Worm (Caenorhabditis elegans) whole organism, L2 larva: Measurements from ENCODE around the gene C05D10.4.

Source experiments
- C34F6.9 ChIP-seq: fragments of 150-350 bp; optimal IDR thresholded peaks from 2 replicates; lab custom pipeline; 2014; ENCODE audit warnings: missing biosample characterization, missing genetic modification characterization
- F13H6.1 ChIP-seq: sonication (generic microtip); optimal IDR thresholded peaks from 2 replicates; lab custom pipeline; 2016; ENCODE audit warnings: missing genetic modification characterization, missing compliant biosample characterization
- R02D3.7 ChIP-seq: fragments of 150-350 bp; optimal IDR thresholded peaks from 2 replicates; lab custom pipeline; 2014; ENCODE audit warnings: missing biosample characterization, missing genetic modification characterization
- Y55F3AM.14 ChIP-seq: fragments of 200-800 bp; sonication (Bioruptor generic); optimal IDR thresholded peaks from 2 replicates; lab custom pipeline; 2018; ENCODE audit warnings: mild to moderate bottlenecking, missing genetic modification characterization, missing compliant biosample characterization
- ZK546.5 ChIP-seq: sonication (generic microtip); optimal IDR thresholded peaks from 2 replicates; lab custom pipeline; 2017; ENCODE audit warnings: missing biosample characterization, missing genetic modification characterization
- aly-2 ChIP-seq: fragments of 150-350 bp; optimal IDR thresholded peaks from 2 replicates; lab custom pipeline; 2014; ENCODE audit warnings: missing biosample characterization, missing genetic modification characterization
- ama-1 ChIP-seq: fragments of 150-350 bp; optimal IDR thresholded peaks from 2 replicates; lab custom pipeline; 2018; ENCODE audit warnings: inconsistent platforms
- blmp-1 ChIP-seq: sonication (generic microtip); optimal IDR thresholded peaks from 2 replicates; lab custom pipeline; 2017; ENCODE audit warnings: missing genetic modification characterization, mild to moderate bottlenecking, missing compliant biosample characterization, antibody characterized with exemption, moderate library complexity; ENCODE audit not compliant: insufficient read depth
- ceh-16 ChIP-seq: fragments of 150-350 bp; optimal IDR thresholded peaks from 2 replicates; lab custom pipeline; 2014; ENCODE audit warnings: missing biosample characterization, missing genetic modification characterization
- ceh-82 ChIP-seq: fragments of 150-350 bp; optimal IDR thresholded peaks from 2 replicates; lab custom pipeline; 2014; ENCODE audit warnings: missing biosample characterization, missing genetic modification characterization
- crh-2 ChIP-seq: sonication (generic microtip); optimal IDR thresholded peaks from 2 replicates; lab custom pipeline; 2017; ENCODE audit warnings: missing biosample characterization, missing genetic modification characterization
- dmd-4 ChIP-seq: sonication (generic microtip); optimal IDR thresholded peaks from 2 replicates; lab custom pipeline; 2017; ENCODE audit warnings: missing biosample characterization, missing genetic modification characterization
- egl-27 ChIP-seq: sonication (generic microtip); optimal IDR thresholded peaks from 3 replicates; lab custom pipeline; 2017; ENCODE audit warnings: missing biosample characterization, missing genetic modification reagents, missing genetic modification characterization
- elt-1 ChIP-seq: fragments of 150-350 bp; optimal IDR thresholded peaks from 2 replicates; lab custom pipeline; 2014; ENCODE audit warnings: missing biosample characterization, missing genetic modification characterization
- elt-3 ChIP-seq: sonication (generic microtip); optimal IDR thresholded peaks from 2 replicates; lab custom pipeline; 2017; ENCODE audit warnings: missing biosample characterization, missing genetic modification characterization
- fos-1 ChIP-seq: fragments of 150-350 bp; optimal IDR thresholded peaks from 2 replicates; lab custom pipeline; 2014; ENCODE audit warnings: missing biosample characterization, missing genetic modification characterization
- gmeb-1 ChIP-seq: fragments of 150-350 bp; optimal IDR thresholded peaks from 2 replicates; lab custom pipeline; 2014; ENCODE audit warnings: missing biosample characterization, missing genetic modification characterization
- lin-11 ChIP-seq: fragments of 150-350 bp; sonication (generic microtip); optimal IDR thresholded peaks from 2 replicates; lab custom pipeline; 2014; ENCODE audit warnings: missing biosample characterization, missing genetic modification characterization, inconsistent platforms, mixed read lengths
- lin-13 ChIP-seq: fragments of 150-350 bp; optimal IDR thresholded peaks from 2 replicates; lab custom pipeline; 2014; ENCODE audit warnings: missing biosample characterization, missing genetic modification reagents, missing genetic modification characterization
- lsy-2 ChIP-seq, 2 experiments: fragments of 150-350 bp in 1 of 2; sonication (generic microtip) in 1 of 2; optimal IDR thresholded peaks; 2 replicates each; lab custom pipeline; 2014 to 2017; ENCODE audit warnings: missing biosample characterization in 2 of 2, missing genetic modification characterization in 2 of 2
- mab-5 ChIP-seq: fragments of 150-350 bp; optimal IDR thresholded peaks from 2 replicates; lab custom pipeline; 2014; ENCODE audit warnings: missing biosample characterization, missing genetic modification characterization
- mbf-1 ChIP-seq: sonication (generic microtip); optimal IDR thresholded peaks from 2 replicates; lab custom pipeline; 2017; ENCODE audit warnings: missing biosample characterization, missing genetic modification characterization
- mdl-1 ChIP-seq, 2 experiments: fragments of 150-350 bp in 1 of 2; sonication (generic microtip) in 1 of 2; optimal IDR thresholded peaks; 2 replicates each; lab custom pipeline; 2017; ENCODE audit warnings: missing biosample characterization in 2 of 2, missing genetic modification characterization in 2 of 2
- nhr-10 ChIP-seq: sonication (generic microtip); optimal IDR thresholded peaks from 2 replicates; lab custom pipeline; 2017; ENCODE audit warnings: missing biosample characterization, missing genetic modification characterization
- nhr-11 ChIP-seq: fragments of 150-350 bp; optimal IDR thresholded peaks from 2 replicates; lab custom pipeline; 2014; ENCODE audit warnings: missing biosample characterization, missing genetic modification characterization
- nhr-12 ChIP-seq: fragments of 150-350 bp; optimal IDR thresholded peaks from 2 replicates; lab custom pipeline; 2014; ENCODE audit warnings: missing biosample characterization, missing genetic modification characterization
- nhr-129 ChIP-seq: fragments of 150-350 bp; optimal IDR thresholded peaks from 2 replicates; lab custom pipeline; 2014; ENCODE audit warnings: missing biosample characterization, missing genetic modification characterization
- nhr-21 ChIP-seq: fragments of 150-350 bp; optimal IDR thresholded peaks from 2 replicates; lab custom pipeline; 2014; ENCODE audit warnings: missing biosample characterization, missing genetic modification characterization
- nhr-23 ChIP-seq: fragments of 150-350 bp; optimal IDR thresholded peaks from 2 replicates; lab custom pipeline; 2014; ENCODE audit warnings: missing biosample characterization, missing genetic modification reagents, missing genetic modification characterization
- nhr-237 ChIP-seq: fragments of 150-350 bp; optimal IDR thresholded peaks from 2 replicates; lab custom pipeline; 2014; ENCODE audit warnings: missing biosample characterization, missing genetic modification characterization
- nhr-25 ChIP-seq: fragments of 150-350 bp; sonication (generic microtip); optimal IDR thresholded peaks from 3 replicates; lab custom pipeline; 2014; ENCODE audit warnings: missing biosample characterization, missing genetic modification characterization
- nhr-6 ChIP-seq: fragments of 150-350 bp; optimal IDR thresholded peaks from 2 replicates; lab custom pipeline; 2014; ENCODE audit warnings: missing biosample characterization, missing genetic modification characterization
- nhr-77 ChIP-seq: fragments of 150-350 bp; optimal IDR thresholded peaks from 2 replicates; lab custom pipeline; 2014; ENCODE audit warnings: missing biosample characterization, missing genetic modification characterization
- peb-1 ChIP-seq: fragments of 150-350 bp; optimal IDR thresholded peaks from 2 replicates; lab custom pipeline; 2014; ENCODE audit warnings: missing biosample characterization, missing genetic modification characterization
- sem-4 ChIP-seq: fragments of 150-350 bp; optimal IDR thresholded peaks from 2 replicates; lab custom pipeline; 2014; ENCODE audit warnings: missing biosample characterization, missing genetic modification reagents, missing genetic modification characterization
- skn-1 ChIP-seq: sonication (generic microtip); optimal IDR thresholded peaks from 2 replicates; lab custom pipeline; 2017; ENCODE audit warnings: missing biosample characterization, missing genetic modification characterization
- sma-3 ChIP-seq: sonication (generic microtip); optimal IDR thresholded peaks from 2 replicates; lab custom pipeline; 2016; ENCODE audit warnings: missing genetic modification reagents, missing genetic modification characterization, missing compliant biosample characterization
- sma-9 ChIP-seq, 2 experiments: fragments of 150-350 bp in 1 of 2; sonication (generic microtip) in 1 of 2; optimal IDR thresholded peaks; 2 replicates each; lab custom pipeline; 2014 to 2016; ENCODE audit warnings: missing genetic modification characterization in 2 of 2, mild to moderate bottlenecking in 1 of 2, missing biosample characterization in 1 of 2, missing compliant biosample characterization in 1 of 2, missing genetic modification reagents in 1 of 2, moderate library complexity in 1 of 2
- snpc-4 ChIP-seq: fragments of 150-350 bp; optimal IDR thresholded peaks from 2 replicates; lab custom pipeline; 2014; ENCODE audit warnings: missing biosample characterization, missing genetic modification characterization
- unc-39 ChIP-seq: fragments of 150-350 bp; optimal IDR thresholded peaks from 2 replicates; lab custom pipeline; 2014; ENCODE audit warnings: missing biosample characterization, missing genetic modification characterization
- unc-62 ChIP-seq: fragments of 150-350 bp; optimal IDR thresholded peaks from 2 replicates; lab custom pipeline; 2014; ENCODE audit warnings: missing biosample characterization, missing genetic modification reagents, missing genetic modification characterization
- zag-1 ChIP-seq: fragments of 150-350 bp; optimal IDR thresholded peaks from 2 replicates; lab custom pipeline; 2014; ENCODE audit warnings: missing biosample characterization, missing genetic modification characterization
- ztf-1 ChIP-seq: fragments of 200-800 bp; sonication (Bioruptor generic); conservative IDR thresholded peaks from 2 replicates; pipeline ENCODE4 v1.3.6; 2022; ENCODE audit warnings: missing genetic modification characterization, missing compliant biosample characterization
- ztf-11 ChIP-seq: sonication (generic microtip); optimal IDR thresholded peaks from 2 replicates; lab custom pipeline; 2017; ENCODE audit warnings: missing biosample characterization, missing genetic modification characterization
- ztf-4 ChIP-seq: fragments of 150-350 bp; optimal IDR thresholded peaks from 2 replicates; lab custom pipeline; 2014; ENCODE audit warnings: missing biosample characterization, missing genetic modification characterization

The C05D10.4 gene

DNA sequence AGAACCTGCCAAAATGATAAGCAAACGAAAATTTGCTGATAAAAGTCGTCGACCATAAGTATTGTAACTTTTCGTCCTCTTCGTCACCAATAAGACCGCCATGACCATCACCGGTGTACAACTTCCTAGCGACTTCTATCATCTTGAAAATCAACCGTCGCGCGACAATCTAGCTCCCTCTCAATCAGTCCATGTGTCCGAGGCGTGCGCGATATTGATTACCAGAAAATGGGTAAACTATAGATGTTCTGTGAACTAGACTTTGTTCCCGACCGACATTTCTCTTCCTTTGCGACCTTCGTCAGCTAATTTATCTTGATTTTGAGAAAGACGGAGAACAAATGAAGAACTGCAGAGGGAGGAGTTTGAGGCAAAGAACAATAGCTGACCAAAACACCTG, 42.6 kb upstream of the C05D10.4 start:
- TF ChIP-seq fos-1 (tag; lab: Kevin White, UChicago), result peak; percentile 26
- TF ChIP-seq zag-1 (tag; lab: Kevin White, UChicago), result no peak
- no peak for TF ChIP-seq ceh-16 (tag; lab: Kevin White, UChicago)
- TF ChIP-seq ztf-11 (tag; lab: Kevin White, UChicago), result no peak
- no peak for TF ChIP-seq elt-1 (tag; lab: Kevin White, UChicago)
- TF ChIP-seq crh-2 (tag; lab: Kevin White, UChicago), result no peak
- TF ChIP-seq sem-4, result no peak
- TF ChIP-seq egl-27 (tag; lab: Kevin White, UChicago), result no peak
- TF ChIP-seq nhr-6 (tag; lab: Kevin White, UChicago), result no peak
- TF ChIP-seq ceh-82 (tag; lab: Kevin White, UChicago), result no peak
- TF ChIP-seq gmeb-1 (tag; lab: Kevin White, UChicago), result no peak
- no peak for TF ChIP-seq R02D3.7 (tag; lab: Kevin White, UChicago)
- TF ChIP-seq nhr-23 (tag; lab: Kevin White, UChicago), result no peak
- peak; percentile 75 for TF ChIP-seq nhr-25 (tag; lab: Kevin White, UChicago)
- peak; percentile 62 for TF ChIP-seq sma-3
- no peak for TF ChIP-seq peb-1 (tag; lab: Kevin White, UChicago)
- no peak for TF ChIP-seq ztf-4 (tag; lab: Kevin White, UChicago)
- no peak for TF ChIP-seq dmd-4
- TF ChIP-seq nhr-12 (tag; lab: Kevin White, UChicago), result no peak
- TF ChIP-seq nhr-77 (tag; lab: Kevin White, UChicago), result no peak
- no peak for TF ChIP-seq ZK546.5 (tag; lab: Kevin White, UChicago)
- peak in 1 of 2 experiments; percentile 14 for TF ChIP-seq mdl-1 (tag; optimal IDR thresholded peaks at IDR 0.05; lab: Kevin White, UChicago)
- no peak for TF ChIP-seq mab-5 (tag; lab: Kevin White, UChicago)
- peak; percentile 22 for TF ChIP-seq blmp-1 (tag; lab: Kevin White, UChicago)
- TF ChIP-seq snpc-4, result no peak
- no peak for TF ChIP-seq mbf-1 (tag; lab: Kevin White, UChicago)
- no peak for TF ChIP-seq unc-39 (tag; lab: Kevin White, UChicago)
- peak; percentile 87 for TF ChIP-seq sma-9 (GFP tag; optimal IDR thresholded peaks at IDR 0.05; lab: Kevin White, UChicago)
- no peak for TF ChIP-seq sma-9 (tag; optimal IDR thresholded peaks at IDR 0.05; lab: Kevin White, UChicago)
- TF ChIP-seq aly-2, result no peak
- TF ChIP-seq ama-1, result no peak
- TF ChIP-seq elt-3 (tag; lab: Kevin White, UChicago), result no peak
- peak; percentile 88 for TF ChIP-seq nhr-21 (tag; lab: Kevin White, UChicago)
- TF ChIP-seq ztf-1 (GFP tag; lab: Robert Waterston, UW), result no peak
- TF ChIP-seq F13H6.1 (tag; lab: Kevin White, UChicago), result no peak
- peak; percentile 40 for TF ChIP-seq nhr-129 (tag; lab: Kevin White, UChicago)
- TF ChIP-seq, all 48 proteins: peak for 8

DNA sequence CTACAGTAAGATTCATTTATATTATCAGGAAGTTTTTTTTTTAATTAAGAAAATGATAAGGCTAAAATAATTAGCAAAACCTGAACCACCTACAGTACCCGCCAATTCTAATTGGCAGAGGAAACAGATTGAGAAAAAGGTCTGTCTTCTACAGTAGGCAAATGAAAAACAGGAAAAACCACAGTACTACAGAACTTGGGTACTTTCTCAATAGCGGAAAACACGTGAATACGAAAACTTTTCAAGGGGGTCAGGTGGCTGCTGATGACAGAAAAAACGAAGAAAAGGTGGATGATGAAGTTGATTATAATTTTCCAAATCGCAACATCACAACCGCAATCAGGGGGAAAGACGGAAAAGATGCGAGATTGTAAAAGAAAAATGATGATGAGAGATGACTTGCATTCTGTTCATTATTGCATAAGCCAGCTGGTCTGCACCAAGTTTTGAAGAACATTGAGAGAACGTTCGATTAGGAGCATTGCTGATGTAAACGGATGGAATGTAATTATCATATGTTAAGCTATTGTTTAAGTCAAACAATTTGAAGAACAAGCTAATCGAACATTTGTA, 41.8 kb upstream of the C05D10.4 start:
- TF ChIP-seq skn-1 (tag; lab: Kevin White, UChicago) (no peak), ama-1 (no peak), nhr-23 (tag; lab: Kevin White, UChicago) (no peak), gmeb-1 (tag; lab: Kevin White, UChicago) (peak; percentile 10), ZK546.5 (tag; lab: Kevin White, UChicago) (no peak), aly-2 (no peak), nhr-77 (tag; lab: Kevin White, UChicago) (no peak), Y55F3AM.14 (no peak), mdl-1 (tag; optimal IDR thresholded peaks at IDR 0.05; lab: Kevin White, UChicago) (peak in 1 of 2 experiments; percentile 59), elt-1 (tag; lab: Kevin White, UChicago) (no peak), ztf-1 (GFP tag; lab: Robert Waterston, UW) (no peak), crh-2 (tag; lab: Kevin White, UChicago) (no peak), sma-9 (GFP tag; optimal IDR thresholded peaks at IDR 0.05; lab: Kevin White, UChicago) (peak; percentile 24), sma-9 (tag; optimal IDR thresholded peaks at IDR 0.05; lab: Kevin White, UChicago) (no peak), ztf-4 (tag; lab: Kevin White, UChicago) (no peak), sem-4 (no peak), mbf-1 (tag; lab: Kevin White, UChicago) (no peak), lsy-2 (tag; optimal IDR thresholded peaks at IDR 0.05; lab: Kevin White, UChicago) (peak in 1 of 2 experiments; percentile 33), peb-1 (tag; lab: Kevin White, UChicago) (no peak), unc-39 (tag; lab: Kevin White, UChicago) (no peak), unc-62 (GFP tag; lab: Kevin White, UChicago) (no peak), egl-27 (tag; lab: Kevin White, UChicago) (no peak), sma-3 (peak; percentile 0), ztf-11 (tag; lab: Kevin White, UChicago) (no peak), lin-11 (tag; lab: Kevin White, UChicago) (no peak), lin-13 (GFP tag; lab: Kevin White, UChicago) (no peak), nhr-129 (tag; lab: Kevin White, UChicago) (peak; percentile 97), nhr-25 (tag; lab: Kevin White, UChicago) (no peak), nhr-237 (no peak), blmp-1 (tag; lab: Kevin White, UChicago) (peak; percentile 13), F13H6.1 (tag; lab: Kevin White, UChicago) (no peak), nhr-21 (tag; lab: Kevin White, UChicago) (peak; percentile 35), zag-1 (tag; lab: Kevin White, UChicago) (no peak), elt-3 (tag; lab: Kevin White, UChicago) (no peak), nhr-10 (tag; lab: Kevin White, UChicago) (no peak), mab-5 (tag; lab: Kevin White, UChicago) (no peak), nhr-6 (tag; lab: Kevin White, UChicago) (no peak), fos-1 (tag; lab: Kevin White, UChicago) (no peak), R02D3.7 (tag; lab: Kevin White, UChicago) (no peak), nhr-11 (tag; lab: Kevin White, UChicago) (no peak), C34F6.9 (tag; lab: Kevin White, UChicago) (no peak)
